Worm (Caenorhabditis elegans) whole organism, early embryonic: Measurements from ENCODE around the gene ZK1321.4.

Source experiments
- ama-1 ChIP-seq: fragments of 150-350 bp; optimal IDR thresholded peaks from 2 replicates; lab custom pipeline; 2014
- flt-1 ChIP-seq: fragments of 200-800 bp; sonication (Bioruptor generic); IDR thresholded peaks from 2 replicates; pipeline ENCODE4 v1.3.6; 2022; ENCODE audit warnings: missing genetic modification characterization, missing compliant biosample characterization
- hmg-4 ChIP-seq: fragments of 200-800 bp; sonication (Bioruptor generic); optimal IDR thresholded peaks from 2 replicates; lab custom pipeline; 2018; ENCODE audit warnings: mild to moderate bottlenecking, missing genetic modification characterization, missing compliant biosample characterization
- hnd-1 ChIP-seq: sonication (generic microtip); optimal IDR thresholded peaks from 2 replicates; lab custom pipeline; 2016; ENCODE audit warnings: missing genetic modification characterization, missing compliant biosample characterization
- sea-1 ChIP-seq: fragments of 200-800 bp; sonication (Bioruptor generic); conservative IDR thresholded peaks from 2 replicates; pipeline ENCODE4 v1.3.6; 2022; ENCODE audit warnings: missing genetic modification characterization, missing compliant biosample characterization

DNA sequence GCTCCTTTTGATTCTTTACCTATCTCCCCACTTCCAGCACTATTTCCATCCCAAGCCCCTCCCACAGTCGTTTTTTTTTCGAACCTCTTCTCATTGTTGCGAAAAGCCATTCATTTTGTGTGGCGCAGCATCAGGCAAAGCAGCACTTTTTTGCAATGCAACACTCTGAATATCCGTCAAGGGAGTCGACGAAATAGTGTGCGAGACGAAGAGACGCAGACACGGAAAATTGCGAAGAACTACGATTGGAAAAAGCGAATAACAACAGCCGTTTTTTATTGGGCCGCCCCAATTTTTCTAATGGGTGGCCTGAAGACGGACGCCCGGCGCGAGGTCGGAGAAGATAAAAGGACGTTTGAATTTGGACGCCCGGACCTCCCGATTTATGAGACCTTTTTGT lies 43.9 kb downstream of the ZK1321.4 start:
- no peak for TF ChIP-seq flt-1 (GFP tag; lab: Robert Waterston, UW)
- TF ChIP-seq sea-1 = no peak
- TF ChIP-seq ama-1 (lab: Kevin White, UChicago) = no peak
- TF ChIP-seq hnd-1 (tag; lab: Kevin White, UChicago) = no peak
- no peak for TF ChIP-seq hmg-4 (GFP tag; lab: Kevin White, UChicago)
